Worm (Caenorhabditis elegans): ENCODE measurements around the gene C16C8.21.

DNA sequence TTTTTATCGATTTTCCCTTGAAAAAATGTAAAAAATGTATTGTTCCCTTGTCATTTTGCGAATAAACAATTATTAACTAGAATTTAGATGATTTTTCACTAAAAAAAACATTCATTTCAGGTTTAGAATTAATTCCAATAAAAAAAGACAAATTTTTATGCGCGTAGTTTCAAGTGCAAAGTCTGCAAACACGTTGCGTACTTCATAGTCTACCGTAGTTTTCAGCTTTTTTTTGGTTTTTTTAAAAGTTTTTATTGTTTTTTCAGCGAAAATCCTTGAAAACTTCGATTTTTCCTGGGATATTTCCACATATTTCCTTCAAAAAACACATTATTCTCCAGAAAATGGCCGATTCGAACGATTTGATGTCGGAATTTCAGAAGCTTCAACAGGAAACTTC is 5.5 kb downstream of the C16C8.21 start, which contains the start of gene C16C8.11:
- no peak for TF ChIP-seq ztf-11 (tag; optimal IDR thresholded peaks at IDR 0.05)
- TF ChIP-seq nhr-25 (tag; optimal IDR thresholded peaks at IDR 0.05; ENCODE audit: borderline replicate concordance, insufficient read depth) = no peak
- TF ChIP-seq nhr-77 (tag; optimal IDR thresholded peaks at IDR 0.05) = no peak
- TF ChIP-seq ctbp-1 (GFP tag; IDR thresholded peaks at IDR 0.05) = no peak
- TF ChIP-seq ceh-20 (GFP tag; IDR thresholded peaks at IDR 0.05) = no peak
- TF ChIP-seq zfp-3 (GFP tag; conservative IDR thresholded peaks at IDR 0.05) = no peak
- no peak for TF ChIP-seq snpc-4 (tag; optimal IDR thresholded peaks at IDR 0.05)
- no peak for TF ChIP-seq fkh-10 (GFP tag; optimal IDR thresholded peaks at IDR 0.05)
